Fruit fly (Drosophila melanogaster): ENCODE results near the gene Dic1.

- TF ChIP-seq CG32121 (GFP tag; IDR thresholded peaks at IDR 0.05): no peak
- no peak for TF ChIP-seq CG4496 (GFP tag; IDR thresholded peaks at IDR 0.05)
- TF ChIP-seq CG10348 (GFP tag; IDR thresholded peaks at IDR 0.05): no peak
Observed at dm6 chr3R:13356960-13357359, 7.8 kb upstream of the Dic1 start.
